Fruit fly (Drosophila melanogaster) S2 (cell line): ENCODE data around the gene CG31441.

Source experiments
- CG8478 ChIP-seq: fragments of >200 bp; optimal IDR thresholded peaks from 2 replicates; lab custom pipeline; 2018
- CTCF ChIP-seq, 2 experiments: fragments of >200 bp; optimal IDR thresholded peaks; 2 replicates each; lab custom pipeline; 2018

dm6 chr3R:11281887-11282286, 45.8 kb downstream of the CG31441 start:
- TF ChIP-seq CTCF (optimal IDR thresholded peaks at IDR 0.05; lab: Kevin White, UChicago) (no peak), CG8478 (lab: Kevin White, UChicago) (no peak)
